Worm (Caenorhabditis elegans) whole organism, L2 larva: ENCODE results near the gene F47B8.3.

Source experiments
- F13H6.1 ChIP-seq: sonication (generic microtip); optimal IDR thresholded peaks from 2 replicates; lab custom pipeline; 2016; ENCODE audit warnings: missing genetic modification characterization, missing compliant biosample characterization
- blmp-1 ChIP-seq: sonication (generic microtip); optimal IDR thresholded peaks from 2 replicates; lab custom pipeline; 2017; ENCODE audit warnings: missing genetic modification characterization, mild to moderate bottlenecking, missing compliant biosample characterization, antibody characterized with exemption, moderate library complexity; ENCODE audit not compliant: insufficient read depth
- dmd-4 ChIP-seq: sonication (generic microtip); optimal IDR thresholded peaks from 2 replicates; lab custom pipeline; 2017; ENCODE audit warnings: missing biosample characterization, missing genetic modification characterization
- elt-3 ChIP-seq: sonication (generic microtip); optimal IDR thresholded peaks from 2 replicates; lab custom pipeline; 2017; ENCODE audit warnings: missing biosample characterization, missing genetic modification characterization
- mbf-1 ChIP-seq: sonication (generic microtip); optimal IDR thresholded peaks from 2 replicates; lab custom pipeline; 2017; ENCODE audit warnings: missing biosample characterization, missing genetic modification characterization
- nhr-11 ChIP-seq: fragments of 150-350 bp; optimal IDR thresholded peaks from 2 replicates; lab custom pipeline; 2014; ENCODE audit warnings: missing biosample characterization, missing genetic modification characterization
- nhr-25 ChIP-seq: fragments of 150-350 bp; sonication (generic microtip); optimal IDR thresholded peaks from 3 replicates; lab custom pipeline; 2014; ENCODE audit warnings: missing biosample characterization, missing genetic modification characterization
- nhr-6 ChIP-seq: fragments of 150-350 bp; optimal IDR thresholded peaks from 2 replicates; lab custom pipeline; 2014; ENCODE audit warnings: missing biosample characterization, missing genetic modification characterization
- peb-1 ChIP-seq: fragments of 150-350 bp; optimal IDR thresholded peaks from 2 replicates; lab custom pipeline; 2014; ENCODE audit warnings: missing biosample characterization, missing genetic modification characterization
- snpc-4 ChIP-seq: fragments of 150-350 bp; optimal IDR thresholded peaks from 2 replicates; lab custom pipeline; 2014; ENCODE audit warnings: missing biosample characterization, missing genetic modification characterization
- zag-1 ChIP-seq: fragments of 150-350 bp; optimal IDR thresholded peaks from 2 replicates; lab custom pipeline; 2014; ENCODE audit warnings: missing biosample characterization, missing genetic modification characterization
- ztf-1 ChIP-seq: fragments of 200-800 bp; sonication (Bioruptor generic); conservative IDR thresholded peaks from 2 replicates; pipeline ENCODE4 v1.3.6; 2022; ENCODE audit warnings: missing genetic modification characterization, missing compliant biosample characterization
- ztf-11 ChIP-seq: sonication (generic microtip); optimal IDR thresholded peaks from 2 replicates; lab custom pipeline; 2017; ENCODE audit warnings: missing biosample characterization, missing genetic modification characterization
- ztf-4 ChIP-seq: fragments of 150-350 bp; optimal IDR thresholded peaks from 2 replicates; lab custom pipeline; 2014; ENCODE audit warnings: missing biosample characterization, missing genetic modification characterization

DNA sequence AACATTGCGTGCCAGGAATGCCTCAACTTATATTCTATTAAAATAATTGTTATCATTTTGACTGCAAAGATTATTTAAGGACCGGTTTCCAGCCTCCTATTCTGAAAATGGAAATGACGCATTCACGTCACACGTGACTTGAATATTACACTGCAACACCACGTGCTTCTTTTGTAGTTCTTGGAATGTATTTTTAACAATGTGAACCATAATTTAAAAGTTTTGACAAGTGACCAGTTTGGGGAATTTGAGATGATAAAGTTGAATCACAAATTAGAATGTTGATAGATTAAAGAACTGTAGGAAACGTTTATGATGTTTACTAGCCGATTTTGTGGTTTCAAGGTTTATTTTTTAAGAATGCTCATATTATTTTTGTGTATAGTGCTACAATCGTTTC lies 18.9 kb upstream of the F47B8.3 start, which contains the start of gene F47B8.10:
- TF ChIP-seq ztf-1 (GFP tag; lab: Robert Waterston, UW), result no peak
- no peak for TF ChIP-seq nhr-25 (tag; lab: Kevin White, UChicago)
- TF ChIP-seq blmp-1 (tag; lab: Kevin White, UChicago), result no peak
- TF ChIP-seq nhr-11 (tag; lab: Kevin White, UChicago), result no peak
- TF ChIP-seq snpc-4, result no peak
- no peak for TF ChIP-seq ztf-4 (tag; lab: Kevin White, UChicago)
- TF ChIP-seq ztf-11, result no peak
- no peak for TF ChIP-seq elt-3 (tag; lab: Kevin White, UChicago)
- TF ChIP-seq F13H6.1 (tag; lab: Kevin White, UChicago), result no peak
- TF ChIP-seq zag-1 (tag; lab: Kevin White, UChicago), result no peak
- TF ChIP-seq dmd-4 (tag; lab: Kevin White, UChicago), result no peak
- TF ChIP-seq nhr-6 (tag; lab: Kevin White, UChicago), result no peak
- TF ChIP-seq mbf-1 (tag; lab: Kevin White, UChicago), result no peak
- TF ChIP-seq peb-1 (tag; lab: Kevin White, UChicago), result no peak
